Fruit fly (Drosophila melanogaster): ENCODE data around the gene CG14325.

CG14325 gene

DNA sequence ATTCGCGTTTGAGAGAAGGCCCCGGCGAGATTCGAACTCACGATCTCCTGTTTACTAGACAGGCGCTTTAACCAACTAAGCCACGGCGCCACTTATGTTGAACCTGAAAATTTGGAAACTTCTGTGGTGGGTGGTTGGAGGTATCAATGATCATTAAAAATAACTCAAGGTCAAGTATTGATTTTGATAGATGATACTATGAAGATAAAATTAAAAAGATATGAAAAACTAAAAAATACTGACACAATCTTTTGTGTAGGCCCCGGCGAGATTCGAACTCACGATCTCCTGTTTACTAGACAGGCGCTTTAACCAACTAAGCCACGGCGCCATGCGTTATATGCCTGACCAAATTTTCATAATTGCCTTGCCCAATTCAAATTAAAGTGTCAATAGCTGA lies 2.4 kb upstream of the CG14325 start (continued):
- TF ChIP-seq CG2712 (tag; optimal IDR thresholded peaks at IDR 0.05): no peak
- no peak for TF ChIP-seq D19A (tag; optimal IDR thresholded peaks at IDR 0.05)
- no peak for TF ChIP-seq Atf6 (GFP tag; IDR thresholded peaks at IDR 0.05)
- no peak for TF ChIP-seq CG12769 (tag; optimal IDR thresholded peaks at IDR 0.05)
- no peak for TF ChIP-seq cas (GFP tag; IDR thresholded peaks at IDR 0.05)
- TF ChIP-seq ftz-f1 (GFP tag; optimal IDR thresholded peaks at IDR 0.05): peak; percentile 31
- no peak for TF ChIP-seq CG10147 (GFP tag; optimal IDR thresholded peaks at IDR 0.05)
- peak; percentile 85 for TF ChIP-seq bbx (GFP tag; IDR thresholded peaks at IDR 0.05; ENCODE audit: partially characterized antibody)
- no peak for TF ChIP-seq Ada2b (GFP tag; IDR thresholded peaks at IDR 0.05)
- no peak for TF ChIP-seq CG5180 (GFP tag; optimal IDR thresholded peaks at IDR 0.05)
- peak; percentile 0 for TF ChIP-seq CG4328 (GFP tag; optimal IDR thresholded peaks at IDR 0.05)
- TF ChIP-seq CG3838 (GFP tag; optimal IDR thresholded peaks at IDR 0.05): no peak
- TF ChIP-seq Xbp1 (GFP tag; optimal IDR thresholded peaks at IDR 0.05): no peak
- TF ChIP-seq bcd (GFP tag; optimal IDR thresholded peaks at IDR 0.05): no peak
- TF ChIP-seq CG34376 (GFP tag; optimal IDR thresholded peaks at IDR 0.05): peak; percentile 79
- TF ChIP-seq dmrt99B (tag; optimal IDR thresholded peaks at IDR 0.05): no peak
- TF ChIP-seq CG14014 (GFP tag; IDR thresholded peaks at IDR 0.05): no peak
- no peak for TF ChIP-seq onecut (GFP tag; IDR thresholded peaks at IDR 0.05)
- TF ChIP-seq grn (GFP tag; optimal IDR thresholded peaks at IDR 0.05): peak; percentile 91
- TF ChIP-seq sens (GFP tag): peak; percentile 82
- no peak for TF ChIP-seq al (GFP tag; IDR thresholded peaks at IDR 0.05)
- peak; percentile 99 for TF ChIP-seq Bdp1 (GFP tag; optimal IDR thresholded peaks at IDR 0.05)
- no peak for TF ChIP-seq CG8359 (GFP tag; optimal IDR thresholded peaks at IDR 0.05; ENCODE audit: borderline replicate concordance)
- no peak for TF ChIP-seq PHDP (tag; optimal IDR thresholded peaks at IDR 0.05)
- no peak for TF ChIP-seq CG13894 (tag; optimal IDR thresholded peaks at IDR 0.05)
- TF ChIP-seq CG2120 (GFP tag; optimal IDR thresholded peaks at IDR 0.05): no peak
- no peak for TF ChIP-seq fd102C (GFP tag; optimal IDR thresholded peaks at IDR 0.05)
- peak; percentile 60; the same call in 1 of the 3 replicates for TF ChIP-seq knrl (GFP tag; IDR thresholded peaks at IDR 0.05; ENCODE audit: partially characterized antibody)
- TF ChIP-seq Antp (GFP tag; optimal IDR thresholded peaks at IDR 0.05): no peak
- no peak for TF ChIP-seq CG1832 (GFP tag; optimal IDR thresholded peaks at IDR 0.05)
- TF ChIP-seq Kr (GFP tag; optimal IDR thresholded peaks at IDR 0.05): no peak
- no peak for TF ChIP-seq B-H2 (GFP tag; optimal IDR thresholded peaks at IDR 0.05)
- no peak for TF ChIP-seq GATAe (GFP tag; conservative IDR thresholded peaks at IDR 0.05)
- no peak for TF ChIP-seq grau (tag; optimal IDR thresholded peaks at IDR 0.05)
- no peak for TF ChIP-seq CG10366 (GFP tag; IDR thresholded peaks at IDR 0.05)
- no peak for TF ChIP-seq CG12219 (GFP tag; optimal IDR thresholded peaks at IDR 0.05)
- TF ChIP-seq CG16863 (GFP tag; optimal IDR thresholded peaks at IDR 0.05): no peak
- TF ChIP-seq CrebB (tag; optimal IDR thresholded peaks at IDR 0.05): no peak
- TF ChIP-seq slou (GFP tag; optimal IDR thresholded peaks at IDR 0.05): no peak
- no peak; the same call in 1 of the 2 replicates for TF ChIP-seq vvl (GFP tag; IDR thresholded peaks at IDR 0.05)
- no peak for TF ChIP-seq bab2 (GFP tag; optimal IDR thresholded peaks at IDR 0.05)
- TF ChIP-seq stwl (tag; optimal IDR thresholded peaks at IDR 0.05): no peak
- TF ChIP-seq Camta (GFP tag; optimal IDR thresholded peaks at IDR 0.05): no peak
- no peak for TF ChIP-seq dati (GFP tag; IDR thresholded peaks at IDR 0.05)
- peak; percentile 79 for TF ChIP-seq tna (GFP tag; IDR thresholded peaks at IDR 0.05; ENCODE audit: partially characterized antibody)
- peak; percentile 26; the same call in 1 of the 3 replicates for TF ChIP-seq zfh1 (GFP tag; IDR thresholded peaks at IDR 0.05)
- TF ChIP-seq tll (GFP tag; optimal IDR thresholded peaks at IDR 0.05): no peak
- TF ChIP-seq chm (GFP tag; IDR thresholded peaks at IDR 0.05): no peak
- no peak for TF ChIP-seq CG18619 (GFP tag; optimal IDR thresholded peaks at IDR 0.05)
- no peak for TF ChIP-seq Hmr (GFP tag; optimal IDR thresholded peaks at IDR 0.05)
- TF ChIP-seq unc-4 (GFP tag; IDR thresholded peaks at IDR 0.05; ENCODE audit: partially characterized antibody): no peak
